Worm (Caenorhabditis elegans) whole organism, early embryonic: Measurements from ENCODE around the gene R10F2.5.

Source experiments
- B0310.2 ChIP-seq: sonication (generic microtip); optimal IDR thresholded peaks from 2 replicates; lab custom pipeline; 2016; ENCODE audit warnings: mild to moderate bottlenecking, missing genetic modification characterization, missing compliant biosample characterization
- F13C5.2 ChIP-seq: sonication (generic microtip); optimal IDR thresholded peaks from 2 replicates; lab custom pipeline; 2017; ENCODE audit warnings: mild to moderate bottlenecking, missing genetic modification characterization, inconsistent platforms, missing compliant biosample characterization
- aly-1 ChIP-seq: sonication (generic microtip); optimal IDR thresholded peaks from 2 replicates; lab custom pipeline; 2016; ENCODE audit warnings: missing genetic modification characterization, missing compliant biosample characterization
- ama-1 ChIP-seq: fragments of 150-350 bp; optimal IDR thresholded peaks from 2 replicates; lab custom pipeline; 2014
- ceh-13 ChIP-seq: fragments of 200-800 bp; sonication (Bioruptor generic); optimal IDR thresholded peaks from 2 replicates; lab custom pipeline; 2018; ENCODE audit warnings: mild to moderate bottlenecking, missing genetic modification characterization, missing compliant biosample characterization
- ceh-36 ChIP-seq: sonication (generic microtip); optimal IDR thresholded peaks from 2 replicates; lab custom pipeline; 2016; ENCODE audit warnings: missing genetic modification characterization, inconsistent platforms, missing compliant biosample characterization
- ets-7 ChIP-seq: sonication (generic microtip); optimal IDR thresholded peaks from 2 replicates; lab custom pipeline; 2016; ENCODE audit warnings: missing genotype, missing genetic modification characterization, missing compliant biosample characterization
- flt-1 ChIP-seq: fragments of 200-800 bp; sonication (Bioruptor generic); IDR thresholded peaks from 2 replicates; pipeline ENCODE4 v1.3.6; 2022; ENCODE audit warnings: missing genetic modification characterization, missing compliant biosample characterization
- hmg-4 ChIP-seq: fragments of 200-800 bp; sonication (Bioruptor generic); optimal IDR thresholded peaks from 2 replicates; lab custom pipeline; 2018; ENCODE audit warnings: mild to moderate bottlenecking, missing genetic modification characterization, missing compliant biosample characterization
- hnd-1 ChIP-seq: sonication (generic microtip); optimal IDR thresholded peaks from 2 replicates; lab custom pipeline; 2016; ENCODE audit warnings: missing genetic modification characterization, missing compliant biosample characterization
- pes-1 ChIP-seq: fragments of 200-800 bp; sonication (Bioruptor generic); IDR thresholded peaks from 2 replicates; pipeline ENCODE4 v1.3.6; 2022; ENCODE audit warnings: missing genetic modification reagents, missing genetic modification characterization, missing compliant biosample characterization
- scrt-1 ChIP-seq: fragments of 200-800 bp; sonication (Bioruptor generic); IDR thresholded peaks from 2 replicates; pipeline ENCODE4 v1.3.6; 2022; ENCODE audit warnings: missing genetic modification characterization, missing compliant biosample characterization
- tra-4 ChIP-seq: sonication (generic microtip); optimal IDR thresholded peaks from 2 replicates; lab custom pipeline; 2017; ENCODE audit warnings: missing genetic modification characterization, missing compliant biosample characterization

ce11 chrIII:2881117-2881516 is 43.4 kb downstream of the R10F2.5 start:
- TF ChIP-seq ama-1 (lab: Kevin White, UChicago) (no peak), ceh-36 (tag; lab: Kevin White, UChicago) (no peak), aly-1 (no peak), hmg-4 (GFP tag; lab: Kevin White, UChicago) (no peak), F13C5.2 (tag; lab: Kevin White, UChicago) (no peak), hnd-1 (tag; lab: Kevin White, UChicago) (no peak), ets-7 (tag; lab: Kevin White, UChicago) (no peak), pes-1 (GFP tag; lab: Robert Waterston, UW) (no peak), B0310.2 (no peak), scrt-1 (GFP tag; lab: Robert Waterston, UW) (no peak), ceh-13 (no peak), flt-1 (GFP tag; lab: Robert Waterston, UW) (no peak), tra-4 (tag; lab: Kevin White, UChicago) (no peak)
